Fruit fly (Drosophila melanogaster): ENCODE measurements around the gene CG42535.
A peak's percentile ranks its signal among the peaks of the same experiment; 100 is the strongest.

Gene CG42535

DNA sequence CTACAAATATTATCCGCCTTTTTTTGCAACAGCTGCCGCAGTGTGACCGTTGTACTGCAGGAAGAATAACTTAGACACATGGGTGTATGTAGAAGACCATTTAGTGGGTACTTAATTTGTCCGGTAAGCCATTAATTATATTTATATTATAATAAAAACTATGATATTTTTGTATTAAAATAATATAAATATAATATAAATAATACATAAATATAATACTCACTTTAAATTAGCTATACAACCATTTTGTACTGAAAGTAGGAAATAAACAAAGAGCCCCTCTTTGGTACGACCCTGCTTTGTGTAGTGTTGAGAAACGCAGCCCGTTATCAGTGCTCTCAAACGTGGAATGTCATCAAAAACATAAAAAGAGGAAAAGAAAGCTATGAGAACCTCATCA lies 7.1 kb upstream of the CG42535 start, which contains the start of gene Cnep1r2:
TSS of gene Cnep1r2 (plus strand) at position 328 of the 400 bp plus-strand sequence.
- TF ChIP-seq noc (tag; optimal IDR thresholded peaks at IDR 0.05) = peak; percentile 94

DNA sequence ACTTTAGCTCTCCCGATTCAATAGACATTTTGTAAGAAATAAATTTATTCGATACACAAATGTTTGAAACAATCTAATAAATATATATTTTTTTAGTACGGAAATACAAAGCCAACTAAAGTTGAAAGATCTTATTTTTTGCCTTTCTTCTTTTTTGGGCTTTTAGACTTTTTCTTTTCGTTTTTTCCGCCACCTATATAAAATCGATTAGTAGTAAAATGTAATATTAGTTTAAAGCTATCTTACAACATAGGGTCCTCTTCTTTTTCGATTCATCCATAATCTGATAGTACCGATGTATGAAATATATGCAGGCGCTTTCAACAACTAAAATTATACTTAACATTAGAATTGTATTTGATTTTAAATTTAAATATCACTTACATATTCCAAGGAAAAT lies 766 bp downstream of the CG42535 start, which contains the start of gene CG42536:
TSS of gene CG42536 (minus strand) at position 101 of the 400 bp plus-strand sequence.
- TF ChIP-seq noc (tag; optimal IDR thresholded peaks at IDR 0.05) = no peak

DNA sequence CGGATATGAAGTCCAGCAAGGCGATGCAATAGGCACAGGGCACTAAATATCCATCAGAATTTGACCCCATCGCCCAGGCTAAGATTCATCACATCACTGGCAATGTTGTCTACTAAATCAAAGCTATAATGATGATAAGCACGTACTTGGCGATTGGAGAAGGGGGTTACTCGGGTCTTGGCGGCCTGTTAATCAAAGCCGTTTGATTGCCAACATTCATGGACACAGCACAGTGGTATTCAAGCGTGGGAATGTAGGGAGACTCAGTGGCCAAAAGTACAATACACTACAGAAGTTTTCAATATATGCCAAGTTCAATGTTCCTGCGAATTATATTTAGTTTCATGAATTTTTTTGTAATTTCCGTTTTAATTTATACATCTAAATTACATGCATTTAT lies 2.4 kb downstream of the CG42535 start, which contains the start of gene CG14151:
TSS of gene CG14151 (minus strand) at position 101 of the 400 bp plus-strand sequence.
- TF ChIP-seq noc (tag; optimal IDR thresholded peaks at IDR 0.05) = no peak

DNA sequence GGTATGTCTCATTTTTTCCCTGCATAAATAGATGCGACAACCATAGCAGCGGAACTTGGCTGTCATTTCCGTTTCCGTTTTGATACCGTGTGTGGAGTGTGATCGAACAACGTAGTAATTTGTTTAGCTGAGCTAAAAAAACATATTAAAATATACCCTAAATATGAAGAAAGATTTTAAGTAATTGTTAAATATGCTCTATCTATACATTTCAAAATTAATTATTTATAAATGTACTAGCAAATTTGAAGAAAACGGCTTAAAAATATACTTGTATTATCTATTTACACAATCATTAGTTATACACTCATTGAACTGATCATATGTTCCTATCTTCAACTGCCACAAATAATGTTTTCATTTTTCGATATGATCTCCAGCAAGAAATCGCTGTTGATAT lies 4.5 kb downstream of the CG42535 start, which contains the start of gene CG34238:
TSS of gene CG34238 (plus strand) at position 301 of the 400 bp plus-strand sequence.
- TF ChIP-seq noc (tag; optimal IDR thresholded peaks at IDR 0.05) = no peak

DNA sequence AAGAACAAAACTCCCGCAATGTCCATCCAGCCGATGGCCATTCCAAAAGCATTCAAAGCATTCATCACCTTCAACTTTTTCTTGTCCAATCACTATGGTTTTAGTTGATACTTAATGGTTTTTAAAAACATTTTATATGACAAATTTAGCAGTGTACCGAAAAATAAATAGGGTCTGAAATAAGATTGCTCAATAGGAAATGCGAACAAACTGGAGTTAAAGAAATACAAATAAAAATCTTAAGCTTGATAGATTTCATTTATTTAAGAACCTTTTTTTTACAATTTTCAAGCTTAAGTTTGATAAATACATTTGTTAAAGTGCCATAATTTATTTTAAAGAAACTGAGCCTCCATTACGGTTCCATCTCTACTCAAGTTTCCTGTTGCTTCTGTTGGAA lies 5.2 kb downstream of the CG42535 start, which contains the start of gene CG43127:
TSS of gene CG43127 (minus strand) at position 101 of the 400 bp plus-strand sequence.
- TF ChIP-seq noc (tag; optimal IDR thresholded peaks at IDR 0.05) = no peak

DNA sequence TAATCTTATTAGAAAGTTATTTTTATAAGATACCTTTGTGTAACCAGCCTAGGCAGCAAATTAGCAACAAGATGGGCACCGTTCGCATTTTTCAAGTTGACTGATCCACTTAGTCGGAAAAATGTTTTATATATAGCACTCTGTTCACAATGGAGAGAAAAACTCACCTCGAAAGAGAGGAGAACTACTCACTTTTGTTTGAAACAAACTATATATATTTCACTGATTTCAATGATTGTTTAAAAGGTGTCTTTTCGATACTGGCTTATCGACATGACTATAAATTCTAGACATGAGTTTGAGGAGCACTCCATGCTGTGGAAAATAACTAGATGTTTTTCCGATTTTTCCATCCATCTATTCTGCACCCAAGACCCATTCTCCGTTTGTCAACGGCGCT lies 7.3 kb downstream of the CG42535 start, which contains the start of gene CG42521:
TSS of gene CG42521 (minus strand) at position 101 of the 400 bp plus-strand sequence.
- no peak for TF ChIP-seq noc (tag; optimal IDR thresholded peaks at IDR 0.05)

DNA sequence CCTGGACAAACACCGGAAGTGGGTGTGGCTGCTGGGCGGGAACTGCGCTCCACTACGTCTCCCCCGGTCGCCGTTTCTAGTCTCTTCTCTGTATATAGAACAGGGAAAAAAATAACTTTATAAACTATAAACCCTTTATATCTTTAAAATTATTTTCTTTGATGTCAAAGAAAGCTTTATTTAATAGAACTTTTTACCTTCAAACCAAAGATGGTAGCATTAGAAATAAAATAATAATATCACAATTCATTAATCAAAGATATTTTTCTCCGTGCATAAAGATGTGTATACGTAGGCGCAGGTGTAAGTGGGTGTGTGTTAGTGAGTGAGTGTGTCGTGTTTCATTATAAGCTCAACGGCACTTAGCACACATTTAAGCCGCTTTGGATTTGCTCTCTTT lies 31.2 kb downstream of the CG42535 start:
- no peak for TF ChIP-seq noc (tag; optimal IDR thresholded peaks at IDR 0.05)

DNA sequence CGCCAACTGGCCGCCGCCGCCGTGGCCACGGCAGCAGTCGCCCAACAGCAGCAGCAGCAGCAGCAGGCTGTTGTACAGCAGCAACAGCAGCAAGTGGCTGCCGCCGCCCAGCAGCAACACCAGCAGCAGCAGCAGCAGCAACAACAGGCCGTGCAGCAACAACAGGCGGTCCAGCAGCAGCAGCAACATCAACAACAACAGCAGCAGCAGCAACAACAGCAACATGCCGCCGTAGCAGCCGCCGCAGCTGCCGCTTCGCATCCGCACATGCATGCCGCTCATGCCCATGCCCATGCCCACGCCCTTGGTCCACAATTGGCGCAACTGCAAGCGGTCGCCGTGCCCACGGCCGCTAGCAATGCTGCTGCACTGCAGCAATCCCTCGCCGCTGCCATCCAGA lies 45.8 kb downstream of the CG42535 start:
- TF ChIP-seq noc (tag; optimal IDR thresholded peaks at IDR 0.05) = no peak

DNA sequence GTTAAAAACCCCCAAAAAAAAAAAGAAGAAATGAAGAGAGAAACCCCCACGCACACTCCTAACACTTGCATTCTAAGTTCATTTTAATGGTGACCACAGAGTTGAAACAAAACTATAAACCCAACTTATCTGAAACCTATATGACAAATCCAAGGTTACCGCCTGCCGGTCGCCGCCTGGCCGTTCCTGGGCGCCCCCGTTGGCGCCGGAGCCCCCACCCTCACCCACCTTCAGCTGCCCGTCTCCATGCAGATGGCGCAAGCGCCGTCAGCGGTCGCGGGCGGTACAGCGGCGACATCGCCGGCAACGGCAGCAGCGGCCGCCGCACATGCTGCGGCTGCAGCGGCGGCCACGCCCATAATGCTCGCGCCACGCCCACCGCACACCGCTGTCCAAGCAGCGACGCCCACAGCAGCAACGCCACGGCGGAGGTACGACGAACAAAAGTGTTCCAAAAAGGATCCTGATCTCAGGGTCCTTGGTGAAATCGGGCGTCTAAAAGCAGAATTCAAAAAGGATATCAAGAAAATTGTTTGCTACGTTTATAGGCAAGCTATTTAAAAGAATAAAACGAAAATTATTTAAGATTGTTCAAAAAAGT lies 48.9 kb downstream of the CG42535 start:
- no peak for TF ChIP-seq noc (tag; optimal IDR thresholded peaks at IDR 0.05)

Data from whole organism, larva.